Worm (Caenorhabditis elegans) whole organism, mixed stage, embryonic: ENCODE data around the gene Y75B8A.33.

Experiments
- lin-13 ChIP-seq: fragments of 150-350 bp; optimal IDR thresholded peaks from 2 replicates; lab custom pipeline; 2014; ENCODE audit warnings: missing biosample characterization, missing genetic modification characterization
- nhr-76 ChIP-seq: sonication (generic microtip); optimal IDR thresholded peaks from 2 replicates; lab custom pipeline; 2017; ENCODE audit warnings: missing biosample characterization, missing genetic modification characterization

ce11 chrIII:12333445-12333844 is 33.7 kb downstream of the Y75B8A.33 start, which contains the start of gene zip-1:
- no peak for TF ChIP-seq nhr-76 (tag; lab: Kevin White, UChicago)
- TF ChIP-seq lin-13 (tag; lab: Kevin White, UChicago): no peak
